Fruit fly (Drosophila melanogaster) whole organism, embryonic: ENCODE data around the gene CG14650.

Experiments used
- Antp ChIP-seq: fragments of 200-800 bp; sonication (Bioruptor generic); optimal IDR thresholded peaks from 3 replicates; lab custom pipeline; 2016; ENCODE audit warnings: missing biosample characterization, missing genetic modification characterization
- Awh ChIP-seq: fragments of 200-800 bp; sonication (Bioruptor generic); IDR thresholded peaks from 2 replicates; pipeline ENCODE4, ENCODE4 v1.3.6; 2022; ENCODE audit warnings: missing biosample characterization, missing genetic modification characterization
- B-H2 ChIP-seq: fragments of 200-800 bp; sonication (Bioruptor generic); optimal IDR thresholded peaks from 2 replicates; lab custom pipeline; 2018; ENCODE audit warnings: missing biosample characterization, mild to moderate bottlenecking, missing genetic modification characterization
- CG1024 ChIP-seq: fragments of 200-800 bp; sonication (Bioruptor generic); IDR thresholded peaks from 2 replicates; pipeline ENCODE4 v1.3.6; 2022; ENCODE audit warnings: missing biosample characterization, missing genetic modification characterization
- CG10431 ChIP-seq: fragments of 200-800 bp; sonication (Bioruptor generic); optimal IDR thresholded peaks from 3 replicates; lab custom pipeline; 2018; ENCODE audit warnings: missing biosample characterization, mild to moderate bottlenecking, missing genetic modification characterization
- CG11696 ChIP-seq: fragments of 200-800 bp; sonication (Bioruptor generic); IDR thresholded peaks from 2 replicates; pipeline ENCODE4 v1.3.6; 2022; ENCODE audit warnings: missing biosample characterization, missing genetic modification characterization
- CG15696 ChIP-seq: fragments of 200-800 bp; sonication (Bioruptor generic); optimal IDR thresholded peaks from 2 replicates; lab custom pipeline; 2019; ENCODE audit warnings: missing biosample characterization, mild to moderate bottlenecking, missing genetic modification characterization, moderate library complexity
- CG16779 ChIP-seq: fragments of 200-800 bp; sonication (Bioruptor generic); IDR thresholded peaks from 2 replicates; pipeline ENCODE4 v1.3.6; 2022; ENCODE audit warnings: missing biosample characterization, missing genetic modification characterization
- CG17186 ChIP-seq: fragments of 200-800 bp; sonication (Bioruptor generic); optimal IDR thresholded peaks from 3 replicates; lab custom pipeline; 2017; ENCODE audit warnings: missing biosample characterization, missing genetic modification reagents, missing genetic modification characterization
- CG18599 ChIP-seq: fragments of 200-800 bp; sonication (Bioruptor generic); optimal IDR thresholded peaks from 3 replicates; lab custom pipeline; 2017; ENCODE audit warnings: missing biosample characterization, missing genetic modification characterization, mild to moderate bottlenecking, moderate library complexity, missing genetic modification reagents
- CG2116 ChIP-seq: fragments of 200-800 bp; sonication (Bioruptor generic); optimal IDR thresholded peaks from 3 replicates; lab custom pipeline; 2018; ENCODE audit warnings: missing biosample characterization, mild to moderate bottlenecking, missing genetic modification characterization
- CG2712 ChIP-seq: fragments of 200-800 bp; optimal IDR thresholded peaks from 3 replicates; lab custom pipeline; 2019; ENCODE audit warnings: missing biosample characterization, mild to moderate bottlenecking, missing genetic modification characterization, moderate library complexity
- CG3163 ChIP-seq: fragments of 200-800 bp; sonication (Bioruptor generic); optimal IDR thresholded peaks from 3 replicates; lab custom pipeline; 2016; ENCODE audit warnings: missing biosample characterization, missing genetic modification characterization
- CG3407 ChIP-seq: fragments of 200-800 bp; sonication (Bioruptor generic); optimal IDR thresholded peaks from 2 replicates; lab custom pipeline; 2018; ENCODE audit warnings: missing biosample characterization, mild to moderate bottlenecking, missing genetic modification characterization
- CG34422 ChIP-seq: fragments of 200-800 bp; sonication (Bioruptor generic); IDR thresholded peaks from 3 replicates; pipeline ENCODE4 v1.3.6; 2022; ENCODE audit warnings: missing biosample characterization, missing genetic modification characterization
- CG6854 ChIP-seq: fragments of 200-800 bp; sonication (Bioruptor generic); optimal IDR thresholded peaks from 3 replicates; lab custom pipeline; 2017; ENCODE audit warnings: missing biosample characterization, mild to moderate bottlenecking, missing genetic modification characterization
- CG9817 ChIP-seq: fragments of 200-800 bp; sonication (Bioruptor generic); optimal IDR thresholded peaks from 2 replicates; lab custom pipeline; 2018; ENCODE audit warnings: missing biosample characterization, mild to moderate bottlenecking, missing genetic modification characterization, moderate library complexity
- CoRest ChIP-seq: fragments of 200-800 bp; sonication (Bioruptor generic); optimal IDR thresholded peaks from 3 replicates; lab custom pipeline; 2018; ENCODE audit warnings: missing biosample characterization, mild to moderate bottlenecking, missing genetic modification characterization, moderate library complexity
- D19B ChIP-seq: fragments of 200-800 bp; sonication (Bioruptor generic); optimal IDR thresholded peaks from 2 replicates; lab custom pipeline; 2017; ENCODE audit warnings: missing biosample characterization, mild to moderate bottlenecking, missing genetic modification characterization
- Elba2 ChIP-seq: fragments of 200-800 bp; sonication (Bioruptor generic); optimal IDR thresholded peaks from 3 replicates; lab custom pipeline; 2016; ENCODE audit warnings: missing biosample characterization, missing genetic modification characterization
- Fer2 ChIP-seq: fragments of 200-800 bp; sonication (Bioruptor generic); optimal IDR thresholded peaks from 2 replicates; lab custom pipeline; 2018; ENCODE audit warnings: missing biosample characterization, mild to moderate bottlenecking, missing genetic modification characterization, moderate library complexity
- GATAe ChIP-seq: fragments of 200-800 bp; sonication (Bioruptor generic); conservative IDR thresholded peaks from 2 replicates; pipeline ENCODE4 v1.3.6; 2022; ENCODE audit warnings: missing biosample characterization, missing genetic modification characterization
- Hr3 ChIP-seq: fragments of 200-800 bp; sonication (Bioruptor generic); optimal IDR thresholded peaks from 3 replicates; lab custom pipeline; 2016; ENCODE audit warnings: missing biosample characterization, missing genetic modification characterization
- Lpt ChIP-seq: fragments of >200 bp; optimal IDR thresholded peaks from 2 replicates; lab custom pipeline; 2018; ENCODE audit warnings: missing biosample characterization, missing genetic modification characterization
- MTF-1 ChIP-seq: fragments of 200-800 bp; sonication (Bioruptor generic); optimal IDR thresholded peaks from 2 replicates; lab custom pipeline; 2018; ENCODE audit warnings: missing biosample characterization, mild to moderate bottlenecking, missing genetic modification characterization, borderline replicate concordance
- Optix ChIP-seq: fragments of 200-800 bp; sonication (Bioruptor generic); IDR thresholded peaks from 3 replicates; pipeline ENCODE4 v1.3.6; 2022; ENCODE audit warnings: missing biosample characterization, missing genetic modification characterization
- Pdp1 ChIP-seq, 2 experiments: fragments of 200-800 bp; sonication (Bioruptor generic); optimal IDR thresholded peaks; 3 replicates each; lab custom pipeline; 2016; ENCODE audit warnings: missing biosample characterization in 2 of 2, missing genetic modification characterization in 2 of 2, mild to moderate bottlenecking in 1 of 2, moderate library complexity in 1 of 2
- Ravus ChIP-seq: fragments of 200-800 bp; sonication (Bioruptor generic); IDR thresholded peaks from 2 replicates; pipeline ENCODE4 v1.3.6; 2022; ENCODE audit warnings: missing biosample characterization, missing genetic modification characterization
- Taf1 ChIP-seq: fragments of 200-800 bp; sonication (Bioruptor generic); IDR thresholded peaks from 2 replicates; pipeline ENCODE4 v1.3.6; 2022; ENCODE audit warnings: missing biosample characterization, missing genetic modification characterization
- abd-A ChIP-seq: fragments of 200-800 bp; sonication (Bioruptor generic); optimal IDR thresholded peaks from 3 replicates; lab custom pipeline; 2019; ENCODE audit warnings: missing biosample characterization, mild to moderate bottlenecking, missing genetic modification characterization, moderate library complexity
- amos ChIP-seq: fragments of 200-800 bp; sonication (Bioruptor generic); IDR thresholded peaks from 2 replicates; pipeline ENCODE4 v1.3.6; 2022; ENCODE audit warnings: missing biosample characterization, missing genetic modification characterization; ENCODE audit not compliant: partially characterized antibody
- cg ChIP-seq: fragments of 200-800 bp; sonication (Bioruptor generic); optimal IDR thresholded peaks from 3 replicates; lab custom pipeline; 2019; ENCODE audit warnings: missing biosample characterization, mild to moderate bottlenecking, missing genetic modification characterization, moderate library complexity
- chn ChIP-seq: fragments of 200-800 bp; sonication (Bioruptor generic); optimal IDR thresholded peaks from 2 replicates; lab custom pipeline; 2016; ENCODE audit warnings: missing biosample characterization, missing genetic modification characterization
- corto ChIP-seq: fragments of 200-800 bp; sonication (Bioruptor generic); optimal IDR thresholded peaks from 2 replicates; lab custom pipeline; 2016; ENCODE audit warnings: missing biosample characterization, mild to moderate bottlenecking, missing genetic modification characterization, moderate library complexity
- emc ChIP-seq: fragments of 200-800 bp; sonication (Bioruptor generic); optimal IDR thresholded peaks from 2 replicates; lab custom pipeline; 2016; ENCODE audit warnings: missing biosample characterization, missing genetic modification characterization
- fu2 ChIP-seq: fragments of 200-800 bp; sonication (Bioruptor generic); optimal IDR thresholded peaks from 2 replicates; lab custom pipeline; 2016; ENCODE audit warnings: missing biosample characterization, missing genetic modification characterization
- h ChIP-seq: fragments of >200 bp; optimal IDR thresholded peaks from 2 replicates; lab custom pipeline; 2017
- ham ChIP-seq: fragments of 200-800 bp; sonication (Bioruptor generic); IDR thresholded peaks from 2 replicates; pipeline ENCODE4 v1.3.6; 2022; ENCODE audit warnings: missing biosample characterization, missing genetic modification characterization
- her ChIP-seq: fragments of 200-800 bp; sonication (Bioruptor generic); optimal IDR thresholded peaks from 2 replicates; lab custom pipeline; 2016; ENCODE audit warnings: missing biosample characterization, missing genetic modification characterization
- knrl ChIP-seq: fragments of 200-800 bp; sonication (Bioruptor generic); IDR thresholded peaks from 3 replicates; pipeline ENCODE4 v1.3.6; 2022; ENCODE audit warnings: missing biosample characterization, missing genetic modification characterization; ENCODE audit not compliant: partially characterized antibody
- mirr ChIP-seq: fragments of 200-800 bp; sonication (Bioruptor generic); optimal IDR thresholded peaks from 3 replicates; lab custom pipeline; 2018; ENCODE audit warnings: missing biosample characterization, mild to moderate bottlenecking, missing genetic modification characterization
- peb ChIP-seq: fragments of 200-800 bp; sonication (Bioruptor generic); IDR thresholded peaks from 2 replicates; pipeline ENCODE4 v1.3.6; 2022; ENCODE audit warnings: missing biosample characterization, missing genetic modification characterization
- pfk ChIP-seq: fragments of 200-800 bp; sonication (Bioruptor generic); optimal IDR thresholded peaks from 2 replicates; lab custom pipeline; 2018; ENCODE audit warnings: missing biosample characterization, mild to moderate bottlenecking, missing genetic modification characterization, moderate library complexity
- pum ChIP-seq: fragments of 200-800 bp; sonication (Bioruptor generic); optimal IDR thresholded peaks from 2 replicates; lab custom pipeline; 2016; ENCODE audit warnings: missing biosample characterization, missing genetic modification characterization
- ranshi ChIP-seq: fragments of 200-800 bp; sonication (Bioruptor generic); IDR thresholded peaks from 2 replicates; pipeline ENCODE4 v1.3.6; 2022; ENCODE audit warnings: missing biosample characterization, missing genetic modification characterization
- ro ChIP-seq: fragments of 200-800 bp; sonication (Bioruptor generic); IDR thresholded peaks from 2 replicates; pipeline ENCODE4 v1.3.6; 2022; ENCODE audit warnings: missing biosample characterization, missing genetic modification characterization
- sens ChIP-seq: fragments of 200-800 bp; sonication (Bioruptor generic); peaks from one replicate; lab custom pipeline; 2016; ENCODE audit warnings: missing biosample characterization, missing genetic modification characterization
- sob ChIP-seq: fragments of 200-800 bp; sonication (Bioruptor generic); IDR thresholded peaks from 2 replicates; pipeline ENCODE4 v1.3.6; 2022; ENCODE audit warnings: missing biosample characterization, missing genetic modification characterization
- tap ChIP-seq: fragments of 200-800 bp; optimal IDR thresholded peaks from 3 replicates; lab custom pipeline; 2019; ENCODE audit warnings: missing biosample characterization, mild to moderate bottlenecking, missing genetic modification characterization, moderate library complexity

Gene CG14650

dm6 chr3R:4478220-4479037, 41.2 kb downstream of the CG14650 start (continued):
- TF ChIP-seq Elba2 (GFP tag; lab: Kevin White, UChicago) (no peak), peb (GFP tag; lab: Robert Waterston, UW) (peak; percentile 52; the same call in 1 of the 2 replicates), Ravus (GFP tag; lab: Robert Waterston, UW) (peak; percentile 4; the same call in 1 of the 2 replicates), pum (peak; percentile 79), knrl (0 out of 3 replicates have a peak, but pooled peaks have one; percentile 27), B-H2 (peak; percentile 47), CG2712 (peak; percentile 84), ro (GFP tag; lab: Robert Waterston, UW) (no peak), D19B (GFP tag; lab: Kevin White, UChicago) (peak; percentile 80), Fer2 (tag; lab: Kevin White, UChicago) (peak; percentile 63), ranshi (GFP tag; lab: Robert Waterston, UW) (peak; percentile 89), CG6854 (GFP tag; lab: Kevin White, UChicago) (peak; percentile 79), cg (peak; percentile 89), CG1024 (GFP tag; lab: Robert Waterston, UW) (peak; percentile 82; the same call in 1 of the 2 replicates), h (no peak), emc (GFP tag; lab: Kevin White, UChicago) (peak; percentile 54), Optix (GFP tag; lab: Robert Waterston, UW) (peak; percentile 79), CG3407 (GFP tag; lab: Kevin White, UChicago) (peak; percentile 62), Antp (GFP tag; lab: Kevin White, UChicago) (peak; percentile 85), pfk (GFP tag; lab: Kevin White, UChicago) (no peak), GATAe (0 out of 2 replicates have a peak, but pooled peaks have one; percentile 42), CG9817 (tag; lab: Kevin White, UChicago) (peak; percentile 76), Hr3 (peak; percentile 79), CoRest (tag; lab: Kevin White, UChicago) (peak; percentile 73), sens (GFP tag; lab: Kevin White, UChicago) (peak; percentile 98), fu2 (GFP tag; lab: Kevin White, UChicago) (peak; percentile 81), corto (GFP tag; lab: Kevin White, UChicago) (peak; percentile 63), abd-A (no peak), ham (peak; percentile 35; the same call in 1 of the 2 replicates), CG2116 (GFP tag; lab: Kevin White, UChicago) (peak; percentile 41), CG15696 (tag; lab: Kevin White, UChicago) (peak; percentile 43), CG17186 (GFP tag; lab: Kevin White, UChicago) (no peak), her (GFP tag; lab: Kevin White, UChicago) (peak; percentile 84), MTF-1 (GFP tag; lab: Kevin White, UChicago) (peak; percentile 71), CG16779 (GFP tag; lab: Robert Waterston, UW) (peak; percentile 96), Awh (GFP tag; lab: Robert Waterston, UW) (peak; percentile 92), Lpt (no peak), Pdp1 (GFP tag; optimal IDR thresholded peaks at IDR 0.05; lab: Kevin White, UChicago) (peak; percentile 83 to 87), chn (peak; percentile 87), CG34422 (GFP tag; lab: Robert Waterston, UW) (peak; percentile 89), CG3163 (GFP tag; lab: Kevin White, UChicago) (peak; percentile 99), tap (tag; lab: Kevin White, UChicago) (peak; percentile 83), mirr (GFP tag; lab: Kevin White, UChicago) (peak; percentile 42), Taf1 (GFP tag; lab: Robert Waterston, UW) (peak; percentile 80), CG18599 (GFP tag; lab: Kevin White, UChicago) (peak; percentile 91), sob (peak; percentile 89), CG11696 (GFP tag; lab: Robert Waterston, UW) (peak; percentile 77; the same call in 1 of the 2 replicates), amos (peak; percentile 39; the same call in 1 of the 2 replicates), CG10431 (GFP tag; lab: Kevin White, UChicago) (peak; percentile 43)
